Worm (Caenorhabditis elegans) whole organism, L4 larva: ENCODE data around the gene T10C6.10.

Experiments used
- arid-1 ChIP-seq: fragments of 200-800 bp; sonication (Bioruptor generic); conservative IDR thresholded peaks from 2 replicates; pipeline ENCODE4 v1.3.6; 2022; ENCODE audit warnings: missing genetic modification reagents, missing genetic modification characterization, missing compliant biosample characterization
- gei-8 ChIP-seq: fragments of 200-800 bp; sonication (Bioruptor generic); optimal IDR thresholded peaks from 2 replicates; lab custom pipeline; 2018; ENCODE audit warnings: mild to moderate bottlenecking, missing genetic modification characterization, missing compliant biosample characterization
- lin-13 ChIP-seq: fragments of 150-350 bp; optimal IDR thresholded peaks from 2 replicates; lab custom pipeline; 2014; ENCODE audit warnings: missing biosample characterization, missing genetic modification reagents, missing genetic modification characterization
- pqm-1 ChIP-seq: sonication (generic microtip); optimal IDR thresholded peaks from 2 replicates; lab custom pipeline; 2017; ENCODE audit warnings: missing biosample characterization, missing genetic modification characterization

- TF ChIP-seq arid-1 (GFP tag; lab: Robert Waterston, UW): no peak
- TF ChIP-seq lin-13 (GFP tag; lab: Kevin White, UChicago): no peak
- TF ChIP-seq pqm-1 (tag; lab: Kevin White, UChicago): no peak
- TF ChIP-seq gei-8 (GFP tag; lab: Kevin White, UChicago): no peak
These were observed 4.6 kb upstream of the T10C6.10 start, which contains the start of gene T10C6.7 for ce11 chrV:16031571-16031970.
